Fruit fly (Drosophila melanogaster) whole organism, wandering third instar larva: ENCODE data around the gene Pxn.

Experiments used
- Dif ChIP-seq: fragments of 200-275, 200-300 bp; sonication (Bioruptor generic); optimal IDR thresholded peaks from 2 replicates; lab custom pipeline; 2018; ENCODE audit warnings: missing biosample characterization, missing genetic modification characterization; ENCODE audit not compliant: partially characterized antibody
- Hr78 ChIP-seq: fragments of >200 bp; optimal IDR thresholded peaks from 2 replicates; lab custom pipeline; 2017; ENCODE audit warnings: missing biosample characterization, missing genetic modification characterization
- Hr83 ChIP-seq: fragments of 200-300 bp; sonication (Bioruptor generic); optimal IDR thresholded peaks from 2 replicates; lab custom pipeline; 2016; ENCODE audit warnings: missing biosample characterization, mild to moderate bottlenecking, missing genetic modification characterization, moderate library complexity; ENCODE audit not compliant: poor library complexity, severe bottlenecking
- Jra ChIP-seq: sonication (Bioruptor generic); optimal IDR thresholded peaks from 2 replicates; lab custom pipeline; 2016; ENCODE audit warnings: missing biosample characterization, missing genetic modification characterization
- Myc ChIP-seq: fragments of >200 bp; optimal IDR thresholded peaks from 2 replicates; lab custom pipeline; 2017
- N ChIP-seq: fragments of >200 bp; optimal IDR thresholded peaks from 2 replicates; lab custom pipeline; 2018; ENCODE audit warnings: missing biosample characterization, missing external identifiers, missing genetic modification characterization
- dl ChIP-seq, 2 experiments: fragments of 175-275, 200-275 bp in 1 of 2; fragments of 200-275 bp in 1 of 2; sonication (Bioruptor generic); optimal IDR thresholded peaks; lab custom pipeline; 2018; ENCODE audit warnings: mild to moderate bottlenecking in 2 of 2, missing biosample characterization in 2 of 2, missing genetic modification characterization in 2 of 2, moderate library complexity in 2 of 2; ENCODE audit not compliant: partially characterized antibody in 2 of 2, insufficient read depth in 1 of 2
- dmrt93B ChIP-seq: fragments of 200-800 bp; sonication (Bioruptor generic); optimal IDR thresholded peaks from 2 replicates; lab custom pipeline; 2018; ENCODE audit warnings: missing biosample characterization, mild to moderate bottlenecking, missing genetic modification characterization
- fru ChIP-seq: fragments of 200-800 bp; sonication (Bioruptor generic); optimal IDR thresholded peaks from 3 replicates; lab custom pipeline; 2016; ENCODE audit warnings: missing biosample characterization, mild to moderate bottlenecking, missing genetic modification characterization
- jim ChIP-seq: fragments of 175-275, 200-325 bp; sonication (Bioruptor generic); optimal IDR thresholded peaks from 2 replicates; lab custom pipeline; 2016; ENCODE audit warnings: missing biosample characterization, mild to moderate bottlenecking, missing genetic modification characterization
- lola ChIP-seq: fragments of >200 bp; optimal IDR thresholded peaks from 2 replicates; lab custom pipeline; 2017; ENCODE audit warnings: missing biosample characterization, missing genetic modification characterization
- pan ChIP-seq: fragments of >200 bp; optimal IDR thresholded peaks from 2 replicates; lab custom pipeline; 2017
- usp ChIP-seq: fragments of >200 bp; optimal IDR thresholded peaks from 2 replicates; lab custom pipeline; 2017; ENCODE audit warnings: missing biosample characterization, missing genetic modification characterization

DNA sequence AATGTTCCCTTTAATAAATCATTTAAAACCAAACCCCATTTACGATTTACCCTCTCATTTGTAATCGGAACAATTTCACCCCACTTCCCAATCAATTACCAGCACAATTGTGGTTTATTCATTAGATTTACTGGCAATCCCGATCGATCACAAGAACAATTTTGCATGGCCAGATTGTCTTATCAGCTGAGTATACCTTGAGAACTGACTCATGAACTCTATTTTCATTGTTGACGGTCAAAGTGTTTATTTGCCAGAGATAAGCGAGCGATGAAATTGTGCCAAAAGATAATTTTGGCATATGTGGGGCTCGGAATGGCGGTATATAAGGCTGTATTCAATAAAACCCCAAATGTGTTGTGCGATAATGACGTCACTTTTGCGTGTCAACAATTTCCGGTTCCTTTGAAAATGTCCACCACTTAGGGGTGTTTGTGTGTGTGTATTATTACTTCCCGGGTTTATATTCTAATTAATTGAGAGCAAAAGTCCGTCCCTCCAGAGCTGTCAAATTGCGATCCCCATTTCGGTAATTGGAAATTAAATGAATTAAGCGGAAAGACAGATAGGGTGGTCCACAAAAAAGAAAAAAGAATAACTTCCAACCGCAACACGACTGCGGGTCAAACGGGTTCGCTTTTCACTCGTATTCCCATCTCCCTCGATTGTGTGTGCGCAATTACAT, 56.8 kb downstream of the Pxn start:
- no peak for TF ChIP-seq usp
- no peak for TF ChIP-seq dmrt93B
- no peak for TF ChIP-seq N (GFP tag; lab: Kevin White, UChicago)
- TF ChIP-seq jim (GFP tag; lab: Kevin White, UChicago) = no peak
- TF ChIP-seq lola (GFP tag; lab: Kevin White, UChicago) = no peak
- TF ChIP-seq dl (GFP tag; optimal IDR thresholded peaks at IDR 0.05; lab: Kevin White, UChicago; ENCODE audit: insufficient read depth in 1 of 2, partially characterized antibody in 2 of 2) = no peak
- TF ChIP-seq Dif (GFP tag; lab: Kevin White, UChicago) = no peak
- no peak for TF ChIP-seq pan
- peak; percentile 53 for TF ChIP-seq Hr83 (GFP tag; lab: Kevin White, UChicago)
- TF ChIP-seq Myc (lab: Kevin White, UChicago) = no peak
- TF ChIP-seq fru (GFP tag; lab: Kevin White, UChicago) = no peak
- TF ChIP-seq Jra (GFP tag; lab: Kevin White, UChicago) = peak; percentile 42
- no peak for TF ChIP-seq Hr78
